Fruit fly (Drosophila melanogaster): ENCODE measurements around the gene PNUTS.

PNUTS gene

DNA sequence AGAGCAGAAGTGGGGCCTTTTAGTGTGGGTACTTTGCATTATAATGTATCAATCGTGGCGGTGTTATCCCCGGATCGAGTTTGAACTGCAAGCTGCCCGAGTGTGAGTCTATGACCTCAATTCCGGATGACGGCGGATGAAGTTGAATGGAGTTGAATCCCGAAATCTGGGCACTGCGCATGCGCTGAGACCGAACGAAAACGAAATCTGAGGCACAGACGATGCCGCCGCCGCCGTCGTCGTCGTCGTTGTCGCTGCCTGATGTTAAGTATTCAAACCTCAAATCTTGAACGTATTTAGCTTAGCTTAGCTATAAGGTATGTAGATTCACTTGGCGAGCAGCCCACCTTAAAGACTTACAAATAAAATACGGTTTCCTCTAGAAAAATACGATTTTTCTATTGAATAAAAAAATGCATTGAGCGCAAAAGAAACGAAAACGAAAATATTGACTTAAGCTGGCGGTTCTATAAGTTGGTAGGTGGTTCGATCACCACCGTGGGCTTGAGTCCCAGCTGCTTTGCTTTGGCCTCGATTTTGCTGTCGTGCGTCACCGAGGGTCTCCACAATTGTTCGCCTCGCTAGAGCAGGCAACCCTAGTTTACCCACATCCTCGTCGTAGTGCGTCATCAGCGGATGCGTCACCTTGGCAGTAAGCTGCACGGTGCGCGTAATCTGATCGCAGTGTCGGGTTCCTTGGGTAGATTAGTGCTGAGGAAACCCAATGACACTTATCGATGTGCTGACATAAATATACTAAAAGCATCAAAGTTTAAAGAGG lies 3.6 kb downstream of the PNUTS start (continued):
- TF ChIP-seq Deaf1 (tag; optimal IDR thresholded peaks at IDR 0.05) (peak; percentile 62), sens (GFP tag) (peak; percentile 9), CG18011 (GFP tag; optimal IDR thresholded peaks at IDR 0.05) (no peak), Mes4 (GFP tag; optimal IDR thresholded peaks at IDR 0.05) (no peak), hkb (optimal IDR thresholded peaks at IDR 0.05) (peak; percentile 36), hkb (GFP tag; IDR thresholded peaks at IDR 0.05) (no peak), emc (GFP tag; optimal IDR thresholded peaks at IDR 0.05) (no peak), vnd (GFP tag; IDR thresholded peaks at IDR 0.05; ENCODE audit: partially characterized antibody) (no peak), knrl (GFP tag; IDR thresholded peaks at IDR 0.05; ENCODE audit: partially characterized antibody) (0 out of 3 replicates have a peak, but pooled peaks have one; percentile 16), GATAe (GFP tag; conservative IDR thresholded peaks at IDR 0.05) (no peak), z (GFP tag; IDR thresholded peaks at IDR 0.05) (0 out of 3 replicates have a peak, but pooled peaks have one; percentile 39), Mrtf (GFP tag; IDR thresholded peaks at IDR 0.05) (no peak), Vsx1 (GFP tag; optimal IDR thresholded peaks at IDR 0.05) (no peak), CG2678 (tag; optimal IDR thresholded peaks at IDR 0.05) (no peak), CG1832 (GFP tag; optimal IDR thresholded peaks at IDR 0.05) (no peak), zf30C (GFP tag; optimal IDR thresholded peaks at IDR 0.05) (no peak), CG6254 (GFP tag; optimal IDR thresholded peaks at IDR 0.05) (no peak)

DNA sequence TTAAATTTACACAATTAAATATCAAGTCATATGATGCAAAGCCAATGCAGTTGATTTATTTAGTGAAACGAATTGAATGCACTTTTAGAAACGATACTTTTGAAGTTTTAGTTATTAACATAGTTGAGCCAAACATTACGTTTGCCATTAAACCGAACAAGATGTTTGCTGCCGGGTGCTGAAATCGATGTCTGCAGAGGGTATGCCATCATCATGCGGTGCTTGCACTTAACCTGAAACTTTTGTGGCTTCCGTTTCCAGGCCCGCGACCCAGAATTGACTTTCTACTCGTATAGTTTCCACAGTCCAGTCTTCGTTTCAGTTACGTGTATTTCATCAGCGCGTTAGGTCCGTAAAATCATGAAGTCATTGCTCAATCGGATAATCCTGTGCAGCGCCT lies 6.7 kb downstream of the PNUTS start, which contains the start of gene ninaA:
Gene ninaA, plus strand, starts transcription at position 301 of the 400 bp plus-strand sequence.
- TF ChIP-seq Jarid2 (GFP tag; optimal IDR thresholded peaks at IDR 0.05), result no peak
- TF ChIP-seq cg (GFP tag; optimal IDR thresholded peaks at IDR 0.05), result no peak
- TF ChIP-seq GATAe (GFP tag; conservative IDR thresholded peaks at IDR 0.05), result no peak
- no peak for TF ChIP-seq lab (GFP tag; optimal IDR thresholded peaks at IDR 0.05)
- no peak for TF ChIP-seq Atf-2 (GFP tag; optimal IDR thresholded peaks at IDR 0.05)
- TF ChIP-seq CG12942 (GFP tag; optimal IDR thresholded peaks at IDR 0.05), result no peak
- no peak for TF ChIP-seq CG34224 (GFP tag; IDR thresholded peaks at IDR 0.05; ENCODE audit: partially characterized antibody)
- TF ChIP-seq CG8388 (GFP tag; optimal IDR thresholded peaks at IDR 0.05), result no peak
- no peak for TF ChIP-seq CG9876 (GFP tag; optimal IDR thresholded peaks at IDR 0.05)
- no peak for TF ChIP-seq jumu (GFP tag; optimal IDR thresholded peaks at IDR 0.05)
- TF ChIP-seq pfk (GFP tag; optimal IDR thresholded peaks at IDR 0.05), result no peak
- TF ChIP-seq CG30403 (GFP tag; optimal IDR thresholded peaks at IDR 0.05), result no peak
- no peak for TF ChIP-seq Hr39 (optimal IDR thresholded peaks at IDR 0.05)
- no peak for TF ChIP-seq inv (GFP tag; IDR thresholded peaks at IDR 0.05; ENCODE audit: partially characterized antibody)
- no peak for TF ChIP-seq CG7987 (GFP tag; optimal IDR thresholded peaks at IDR 0.05)
- TF ChIP-seq kay (GFP tag; optimal IDR thresholded peaks at IDR 0.05), result no peak
- TF ChIP-seq tna (GFP tag; IDR thresholded peaks at IDR 0.05; ENCODE audit: partially characterized antibody), result no peak

DNA sequence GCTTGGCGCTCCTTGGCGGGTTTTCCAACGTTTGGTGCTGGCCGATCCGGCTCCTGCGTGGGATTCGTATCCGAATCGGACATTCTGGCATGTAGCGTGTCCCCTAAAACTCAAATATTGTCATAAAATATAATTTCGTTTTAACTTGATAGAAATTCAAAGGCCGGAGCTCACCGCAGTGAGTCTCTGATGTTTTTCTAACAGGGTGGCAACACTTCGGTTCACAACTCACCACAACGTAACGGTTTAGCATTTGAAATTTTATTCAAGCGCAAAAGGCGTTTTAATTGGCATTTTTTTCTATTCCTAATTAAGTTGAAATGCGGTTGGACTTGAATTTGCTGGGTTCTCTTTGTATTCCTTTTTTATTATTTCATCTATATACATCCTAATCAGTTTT lies 14.7 kb downstream of the PNUTS start, which contains the start of gene CG15824:
Gene CG15824, minus strand, starts transcription at position 172 of the 400 bp plus-strand sequence.
- TF ChIP-seq trh (GFP tag; optimal IDR thresholded peaks at IDR 0.05) (no peak), CTCF (GFP tag; optimal IDR thresholded peaks at IDR 0.05) (peak; percentile 46), Med (GFP tag) (peak; percentile 18), E2f2 (GFP tag; IDR thresholded peaks at IDR 0.05) (peak; percentile 88), mld (GFP tag; IDR thresholded peaks at IDR 0.05; ENCODE audit: partially characterized antibody) (no peak), trem (tag; optimal IDR thresholded peaks at IDR 0.05) (peak; percentile 24), CG4854 (GFP tag; optimal IDR thresholded peaks at IDR 0.05) (no peak), Lhr (GFP tag; optimal IDR thresholded peaks at IDR 0.05) (peak; percentile 3), CG15479 (GFP tag; optimal IDR thresholded peaks at IDR 0.05) (no peak), CG3847 (GFP tag; IDR thresholded peaks at IDR 0.05) (0 out of 2 replicates have a peak, but pooled peaks have one; percentile 6), CG11456 (GFP tag; IDR thresholded peaks at IDR 0.05) (0 out of 3 replicates have a peak, but pooled peaks have one; percentile 41), Dp (GFP tag; optimal IDR thresholded peaks at IDR 0.05) (peak; percentile 79), pzg (GFP tag; optimal IDR thresholded peaks at IDR 0.05) (peak; percentile 4), Myb (GFP tag; optimal IDR thresholded peaks at IDR 0.05) (peak; percentile 95), CG32772 (GFP tag; IDR thresholded peaks at IDR 0.05) (no peak), jumu (GFP tag; optimal IDR thresholded peaks at IDR 0.05) (no peak)

Measured in whole organism, embryonic.